Worm (Caenorhabditis elegans): Measurements from ENCODE around the gene E02C12.19.

DNA sequence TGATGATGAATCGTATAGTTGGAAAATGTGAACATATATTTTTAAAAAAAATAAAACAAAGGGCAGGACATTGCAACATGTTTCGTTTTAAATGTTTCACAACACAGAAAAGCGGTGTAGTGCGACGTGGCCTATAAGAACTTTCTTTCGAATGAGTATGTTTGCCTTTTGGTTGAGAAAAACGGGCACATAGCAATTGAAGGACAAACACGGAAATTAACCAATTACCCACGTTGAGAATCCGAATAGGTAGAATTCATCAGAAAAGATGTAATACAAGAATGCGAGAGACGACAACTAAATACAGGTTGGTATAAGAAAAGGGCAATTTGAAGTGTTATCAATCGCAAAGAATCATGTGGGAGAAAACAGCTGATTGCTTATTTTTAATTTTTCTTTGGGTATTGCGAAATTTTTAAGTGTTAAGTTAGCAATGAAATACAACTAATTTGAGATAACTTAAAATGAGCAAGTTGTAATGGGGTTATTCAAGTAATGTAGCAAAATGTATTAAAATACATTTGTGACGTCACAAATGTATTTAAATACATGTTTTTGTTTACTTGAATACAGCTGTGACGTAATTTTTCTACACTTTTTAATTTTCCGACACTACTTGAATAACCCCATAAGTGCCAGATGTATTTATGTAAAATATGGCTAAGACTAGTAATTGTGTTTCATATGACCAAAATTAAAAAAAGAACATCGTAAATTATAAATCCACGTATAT, 42.8 kb downstream of the E02C12.19 start, which contains the start of gene acl-14:
- TF ChIP-seq ztf-11 (tag; optimal IDR thresholded peaks at IDR 0.05): no peak
- TF ChIP-seq unc-62 (GFP tag; optimal IDR thresholded peaks at IDR 0.05): no peak
- TF ChIP-seq nhr-11 (tag; optimal IDR thresholded peaks at IDR 0.05): no peak
- TF ChIP-seq ets-5 (GFP tag; IDR thresholded peaks at IDR 0.05): no peak
- no peak for TF ChIP-seq rnt-1 (tag; optimal IDR thresholded peaks at IDR 0.05)
- peak; percentile 89 for TF ChIP-seq nhr-85 (tag)
- peak; percentile 19 for TF ChIP-seq elt-2 (tag; optimal IDR thresholded peaks at IDR 0.05)
- TF ChIP-seq ceh-90 (tag; optimal IDR thresholded peaks at IDR 0.05): no peak
- no peak for TF ChIP-seq F16B12.6 (tag; optimal IDR thresholded peaks at IDR 0.05)
- TF ChIP-seq nhr-90 (tag; optimal IDR thresholded peaks at IDR 0.05; ENCODE audit: poor library complexity): no peak

Data from whole organism, L1 larva.